Worm (Caenorhabditis elegans) whole organism, midembryonic: ENCODE results near the gene pelo-1.

Experiments used
- cog-1 ChIP-seq: sonication (generic microtip); optimal IDR thresholded peaks from 2 replicates; lab custom pipeline; 2016; ENCODE audit warnings: missing genetic modification characterization, missing compliant biosample characterization
- flt-1 ChIP-seq: fragments of 200-800 bp; sonication (Bioruptor generic); IDR thresholded peaks from 2 replicates; pipeline ENCODE4 v1.3.6; 2022; ENCODE audit warnings: missing genetic modification characterization, missing compliant biosample characterization
- med-1 ChIP-seq: sonication (generic microtip); optimal IDR thresholded peaks from 2 replicates; lab custom pipeline; 2017; ENCODE audit warnings: missing genetic modification characterization, mild to moderate bottlenecking, missing compliant biosample characterization, antibody characterized with exemption, missing genetic modification reagents; ENCODE audit not compliant: insufficient read depth
- ref-1 ChIP-seq: fragments of 200-800 bp; sonication (Bioruptor generic); conservative IDR thresholded peaks from 2 replicates; pipeline ENCODE4 v1.3.6; 2022; ENCODE audit warnings: missing genetic modification reagents, missing genetic modification characterization, missing compliant biosample characterization
- ztf-23 ChIP-seq: fragments of 200-800 bp; sonication (Bioruptor generic); IDR thresholded peaks from 2 replicates; pipeline ENCODE4 v1.3.6; 2022; ENCODE audit warnings: missing genetic modification reagents, missing genetic modification characterization, missing compliant biosample characterization
- ztf-29 ChIP-seq: fragments of 200-800 bp; sonication (Bioruptor generic); IDR thresholded peaks from 2 replicates; pipeline ENCODE4 v1.3.6; 2022; ENCODE audit warnings: missing genetic modification reagents, missing genetic modification characterization, missing compliant biosample characterization

- TF ChIP-seq ztf-29 (GFP tag; lab: Robert Waterston, UW): no peak
- TF ChIP-seq cog-1 (tag; lab: Kevin White, UChicago): no peak
- TF ChIP-seq ztf-23: no peak
- no peak for TF ChIP-seq ref-1
- TF ChIP-seq med-1 (GFP tag; lab: Kevin White, UChicago): no peak
- no peak for TF ChIP-seq flt-1 (GFP tag; lab: Robert Waterston, UW)
These were observed 17.2 kb downstream of the pelo-1 start, which contains the start of gene lars-1 for ce11 chrIII:4186751-4187309.
